Worm (Caenorhabditis elegans) whole organism, L1 larva: ENCODE results near the gene F43G6.8.

Experiments used
- C16A3.4 ChIP-seq: fragments of 150-350 bp; optimal IDR thresholded peaks from 2 replicates; lab custom pipeline; 2014; ENCODE audit warnings: missing biosample characterization, missing genetic modification characterization
- dpl-1 ChIP-seq, 3 experiments: fragments of 150-350 bp in 2 of 3; sonication (generic microtip) in 1 of 3; optimal IDR thresholded peaks; 2 replicates each; lab custom pipeline; 2014 to 2017; ENCODE audit warnings: missing biosample characterization in 3 of 3, missing genetic modification characterization in 3 of 3, missing genetic modification reagents in 3 of 3
- dsc-1 ChIP-seq: sonication (generic microtip); optimal IDR thresholded peaks from 2 replicates; lab custom pipeline; 2016; ENCODE audit warnings: mild to moderate bottlenecking, missing genetic modification characterization, missing compliant biosample characterization
- efl-1 ChIP-seq, 4 experiments: fragments of 150-350 bp; optimal IDR thresholded peaks in 3 of 4; peaks in 1 of 4; 1 replicate in 1 of 4; 2 replicates in 3 of 4; lab custom pipeline; 2014; ENCODE audit warnings: missing biosample characterization in 2 of 4, missing genetic modification characterization in 2 of 4, missing genetic modification reagents in 2 of 4
- efl-3 ChIP-seq: fragments of 200-800 bp; sonication (Bioruptor generic); optimal IDR thresholded peaks from 2 replicates; lab custom pipeline; 2018; ENCODE audit warnings: mild to moderate bottlenecking, missing genetic modification characterization, missing compliant biosample characterization
- egl-13 ChIP-seq: sonication (generic microtip); optimal IDR thresholded peaks from 2 replicates; lab custom pipeline; 2016; ENCODE audit warnings: missing genotype, missing genetic modification reagents, missing genetic modification characterization, missing compliant biosample characterization
- egl-27 ChIP-seq, 2 experiments: fragments of 150-350 bp in 1 of 2; sonication (generic microtip); optimal IDR thresholded peaks; 3 replicates each; lab custom pipeline; 2017 to 2018; ENCODE audit warnings: missing biosample characterization in 2 of 2, missing genetic modification characterization in 2 of 2, missing genetic modification reagents in 2 of 2
- elt-2 ChIP-seq: sonication (generic microtip); optimal IDR thresholded peaks from 2 replicates; lab custom pipeline; 2016; ENCODE audit warnings: missing genetic modification characterization, mild to moderate bottlenecking, inconsistent platforms, missing compliant biosample characterization, missing genetic modification reagents
- elt-3 ChIP-seq, 6 experiments: fragments of 150-350 bp in 1 of 6; sonication (generic microtip); optimal IDR thresholded peaks; 2 replicates each; lab custom pipeline; 2017 to 2018; ENCODE audit warnings: missing biosample characterization in 6 of 6, missing genetic modification characterization in 6 of 6, inconsistent platforms in 1 of 6
- fkh-4 ChIP-seq: sonication (generic microtip); optimal IDR thresholded peaks from 2 replicates; lab custom pipeline; 2016; ENCODE audit warnings: missing compliant biosample characterization, missing genetic modification characterization, borderline replicate concordance
- fkh-8 ChIP-seq: sonication (generic microtip); optimal IDR thresholded peaks from 2 replicates; lab custom pipeline; 2016; ENCODE audit warnings: mild to moderate bottlenecking, missing genetic modification characterization, missing compliant biosample characterization
- fos-1 ChIP-seq: fragments of 150-350 bp; optimal IDR thresholded peaks from 2 replicates; lab custom pipeline; 2014; ENCODE audit warnings: missing biosample characterization, missing genetic modification characterization
- grh-1 ChIP-seq: fragments of 200-800 bp; sonication (Bioruptor generic); IDR thresholded peaks from 2 replicates; pipeline ENCODE4 v1.3.6; 2022; ENCODE audit warnings: missing genetic modification reagents, missing genetic modification characterization, missing compliant biosample characterization
- hlh-17 ChIP-seq: fragments of 200-800 bp; sonication (Bioruptor generic); optimal IDR thresholded peaks from 2 replicates; lab custom pipeline; 2018; ENCODE audit warnings: missing genetic modification characterization, mild to moderate bottlenecking, missing compliant biosample characterization, moderate library complexity, borderline replicate concordance
- irx-1 ChIP-seq: sonication (generic microtip); optimal IDR thresholded peaks from 2 replicates; lab custom pipeline; 2016; ENCODE audit warnings: missing genetic modification characterization, missing compliant biosample characterization
- lin-13 ChIP-seq: fragments of 150-350 bp; optimal IDR thresholded peaks from 2 replicates; lab custom pipeline; 2014; ENCODE audit warnings: missing biosample characterization, missing genetic modification reagents, missing genetic modification characterization
- lin-14 ChIP-seq: fragments of 200-800 bp; sonication (Bioruptor generic); optimal IDR thresholded peaks from 2 replicates; lab custom pipeline; 2018; ENCODE audit warnings: mild to moderate bottlenecking, missing genetic modification characterization, moderate library complexity, missing compliant biosample characterization
- lin-15B ChIP-seq: fragments of 150-350 bp; sonication (generic microtip); optimal IDR thresholded peaks from 3 replicates; lab custom pipeline; 2014; ENCODE audit warnings: missing biosample characterization, missing genetic modification characterization
- lin-35 ChIP-seq, 2 experiments: fragments of 150-350 bp; optimal IDR thresholded peaks; 2 replicates each; lab custom pipeline; 2014; ENCODE audit warnings: missing biosample characterization in 2 of 2, missing genetic modification characterization in 2 of 2, missing genetic modification reagents in 2 of 2
- lin-39 ChIP-seq: fragments of 150-350 bp; optimal IDR thresholded peaks from 2 replicates; lab custom pipeline; 2014; ENCODE audit warnings: missing biosample characterization, missing genetic modification reagents, missing genetic modification characterization
- lir-3 ChIP-seq: sonication (generic microtip); optimal IDR thresholded peaks from 2 replicates; lab custom pipeline; 2016; ENCODE audit warnings: mild to moderate bottlenecking, missing genetic modification characterization, moderate library complexity, missing compliant biosample characterization; ENCODE audit not compliant: poor library complexity
- lsy-2 ChIP-seq, 2 experiments: fragments of 150-350 bp; optimal IDR thresholded peaks; 2 replicates each; lab custom pipeline; 2014; ENCODE audit warnings: missing biosample characterization in 2 of 2, missing genetic modification characterization in 2 of 2
- mab-9 ChIP-seq: fragments of 200-800 bp; sonication (Bioruptor generic); IDR thresholded peaks from 2 replicates; pipeline ENCODE4 v1.3.6; 2022; ENCODE audit warnings: missing genetic modification reagents, missing genetic modification characterization, missing compliant biosample characterization
- mdl-1 ChIP-seq, 2 experiments: fragments of 150-350 bp; optimal IDR thresholded peaks; 2 replicates each; lab custom pipeline; 2014 to 2017; ENCODE audit warnings: missing biosample characterization in 2 of 2, missing genetic modification characterization in 2 of 2, inconsistent platforms in 1 of 2
- mef-2 ChIP-seq: fragments of 150-350 bp; optimal IDR thresholded peaks from 2 replicates; lab custom pipeline; 2014; ENCODE audit warnings: missing biosample characterization, missing genetic modification characterization
- nhr-19 ChIP-seq: fragments of 200-800 bp; sonication (Bioruptor generic); conservative IDR thresholded peaks from 2 replicates; pipeline ENCODE4 v1.3.6; 2022; ENCODE audit warnings: missing genetic modification characterization, missing compliant biosample characterization
- nhr-28 ChIP-seq: fragments of 150-350 bp; optimal IDR thresholded peaks from 2 replicates; lab custom pipeline; 2014; ENCODE audit warnings: missing biosample characterization, missing genetic modification characterization
- nhr-47 ChIP-seq: sonication (generic microtip); optimal IDR thresholded peaks from 2 replicates; lab custom pipeline; 2016; ENCODE audit warnings: mild to moderate bottlenecking, missing genetic modification characterization, moderate library complexity, missing compliant biosample characterization
- nhr-76 ChIP-seq: sonication (generic microtip); optimal IDR thresholded peaks from 2 replicates; lab custom pipeline; 2017; ENCODE audit warnings: missing biosample characterization, missing genetic modification characterization
- nhr-84 ChIP-seq: sonication (generic microtip); optimal IDR thresholded peaks from 2 replicates; lab custom pipeline; 2017; ENCODE audit warnings: missing biosample characterization, missing genetic modification characterization
- nhr-85 ChIP-seq: sonication (generic microtip); peaks from one replicate; lab custom pipeline; 2016; ENCODE audit warnings: missing genetic modification characterization, inconsistent platforms, missing compliant biosample characterization
- nhr-90 ChIP-seq: sonication (generic microtip); optimal IDR thresholded peaks from 2 replicates; lab custom pipeline; 2016; ENCODE audit warnings: mild to moderate bottlenecking, missing genetic modification characterization, missing compliant biosample characterization; ENCODE audit not compliant: poor library complexity
- pag-3 ChIP-seq: sonication (generic microtip); optimal IDR thresholded peaks from 2 replicates; lab custom pipeline; 2017; ENCODE audit warnings: missing genetic modification characterization, mild to moderate bottlenecking, missing compliant biosample characterization, antibody characterized with exemption, borderline replicate concordance; ENCODE audit not compliant: insufficient read depth
- pqm-1 ChIP-seq: sonication (generic microtip); optimal IDR thresholded peaks from 3 replicates; lab custom pipeline; 2017; ENCODE audit warnings: missing biosample characterization, missing genetic modification characterization
- rnt-1 ChIP-seq: sonication (generic microtip); optimal IDR thresholded peaks from 2 replicates; lab custom pipeline; 2016; ENCODE audit warnings: mild to moderate bottlenecking, missing genetic modification characterization, moderate library complexity, missing compliant biosample characterization
- snpc-4 ChIP-seq: fragments of 150-350 bp; optimal IDR thresholded peaks from 2 replicates; lab custom pipeline; 2014; ENCODE audit warnings: missing biosample characterization, missing genetic modification characterization
- sup-37 ChIP-seq: fragments of 200-800 bp; sonication (Bioruptor generic); optimal IDR thresholded peaks from 2 replicates; lab custom pipeline; 2018; ENCODE audit warnings: mild to moderate bottlenecking, missing genetic modification characterization, missing compliant biosample characterization
- unc-130 ChIP-seq: fragments of 150-350 bp; optimal IDR thresholded peaks from 2 replicates; lab custom pipeline; 2017; ENCODE audit warnings: missing biosample characterization, missing genetic modification characterization, inconsistent platforms
- unc-62 ChIP-seq: fragments of 150-350 bp; optimal IDR thresholded peaks from 2 replicates; lab custom pipeline; 2014; ENCODE audit warnings: missing biosample characterization, missing genetic modification reagents, missing genetic modification characterization
- zag-1 ChIP-seq: fragments of 150-350 bp; optimal IDR thresholded peaks from 2 replicates; lab custom pipeline; 2014; ENCODE audit warnings: missing biosample characterization, missing genetic modification characterization
- ztf-11 ChIP-seq, 2 experiments: sonication (generic microtip); optimal IDR thresholded peaks; 2 replicates each; lab custom pipeline; 2016 to 2017; ENCODE audit warnings: missing genetic modification characterization in 2 of 2, missing biosample characterization in 1 of 2, missing compliant biosample characterization in 1 of 2

Gene F43G6.8

ce11 chrII:11797194-11797593 is 16.7 kb downstream of the F43G6.8 start:
- TF ChIP-seq elt-2 (tag; lab: Kevin White, UChicago) (peak; percentile 78), fkh-4 (tag; lab: Kevin White, UChicago) (no peak)

DNA sequence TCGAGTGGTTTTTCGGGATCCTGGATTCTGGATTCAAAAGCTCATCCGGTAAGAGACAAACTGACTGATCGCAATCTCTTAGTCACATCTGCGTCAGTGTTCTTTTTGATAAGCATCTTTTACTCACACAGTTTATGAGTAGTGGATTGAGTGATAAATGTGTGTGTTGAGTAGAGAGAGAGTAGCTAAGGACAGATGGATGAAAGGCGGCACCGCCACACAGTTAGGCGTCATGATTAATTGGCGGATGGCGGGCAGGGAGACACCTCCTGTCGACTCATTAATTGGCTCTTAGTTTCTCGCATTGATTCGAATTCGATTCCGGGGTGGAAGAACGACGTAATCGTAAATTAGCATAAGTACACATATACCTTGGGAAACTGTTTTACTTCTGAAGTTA is 19.5 kb downstream of the F43G6.8 start:
- TF ChIP-seq lin-39 (tag; lab: Kevin White, UChicago) (peak; percentile 3), mef-2 (tag; lab: Kevin White, UChicago) (no peak), nhr-85 (tag; lab: Kevin White, UChicago) (peak; percentile 75)

- TF ChIP-seq unc-62 (GFP tag; lab: Kevin White, UChicago) (no peak), grh-1 (GFP tag; lab: Robert Waterston, UW) (no peak), fos-1 (no peak), ztf-11 (tag; optimal IDR thresholded peaks at IDR 0.05; lab: Kevin White, UChicago) (no peak), snpc-4 (tag; lab: Kevin White, UChicago) (no peak), zag-1 (tag; lab: Kevin White, UChicago) (no peak), fkh-4 (tag; lab: Kevin White, UChicago) (no peak), sup-37 (GFP tag; lab: Kevin White, UChicago) (no peak), irx-1 (tag; lab: Kevin White, UChicago) (no peak), fkh-8 (tag; lab: Kevin White, UChicago) (no peak), lin-13 (GFP tag; lab: Kevin White, UChicago) (no peak), dsc-1 (tag; lab: Kevin White, UChicago) (no peak)
Observed at ce11 chrII:11790458-11790857, 23.4 kb downstream of the F43G6.8 start, which contains the start of gene F43G6.4. TSS of gene F43G6.4 (plus strand) at chrII:11790758.

ce11 chrII:11788025-11788424 is 25.9 kb downstream of the F43G6.8 start:
- TF ChIP-seq pqm-1 (tag; lab: Kevin White, UChicago) (no peak), efl-1 (optimal IDR thresholded peaks at IDR 0.05; lab: Kevin White, UChicago) (no peak), efl-1 (GFP tag; optimal IDR thresholded peaks at IDR 0.05 in 1 of 2; lab: Kevin White, UChicago) (peak in 1 of 2 experiments; percentile 64), C16A3.4 (tag; lab: Kevin White, UChicago) (no peak), grh-1 (GFP tag; lab: Robert Waterston, UW) (no peak), irx-1 (tag; lab: Kevin White, UChicago) (no peak), unc-130 (tag; lab: Kevin White, UChicago) (no peak)
- TF ChIP-seq, all 84 proteins: peak for 1

DNA sequence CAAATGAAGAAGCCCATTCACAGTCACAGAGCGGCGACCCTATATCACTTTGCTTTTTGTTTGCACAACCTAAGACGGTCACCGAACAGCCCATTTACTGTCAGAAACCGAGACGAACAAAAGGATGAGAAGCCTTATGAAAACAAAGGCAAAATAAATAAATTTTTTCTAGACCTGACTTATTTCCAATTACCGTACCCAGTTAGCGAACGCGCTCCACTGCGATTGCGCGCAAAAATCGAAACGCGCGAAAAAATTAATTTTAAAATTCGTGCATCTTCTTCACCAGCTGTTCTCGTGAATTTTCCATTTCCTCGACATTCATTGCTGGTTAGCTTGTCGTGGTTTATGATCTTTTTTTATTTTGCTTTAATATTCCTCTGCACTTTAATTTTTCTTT is 31.4 kb downstream of the F43G6.8 start, which contains the start of gene F43G6.16:
Gene F43G6.16 (minus strand): TSS at position 141 of the 400 bp plus-strand sequence.
- no peak for TF ChIP-seq nhr-19 (GFP tag; lab: Robert Waterston, UW)
- TF ChIP-seq nhr-84: no peak
- TF ChIP-seq lin-14 (GFP tag; lab: Kevin White, UChicago): no peak
- no peak for TF ChIP-seq zag-1 (tag; lab: Kevin White, UChicago)
- no peak for TF ChIP-seq lin-13 (GFP tag; lab: Kevin White, UChicago)
- no peak for TF ChIP-seq lir-3 (tag; lab: Kevin White, UChicago)
- TF ChIP-seq nhr-28 (tag; lab: Kevin White, UChicago): no peak
- no peak for TF ChIP-seq nhr-90 (tag; lab: Kevin White, UChicago)
- peak; percentile 41 to 97 for TF ChIP-seq lsy-2 (tag; optimal IDR thresholded peaks at IDR 0.05; lab: Kevin White, UChicago)
- peak; percentile 41 to 43 for TF ChIP-seq efl-1 (optimal IDR thresholded peaks at IDR 0.05; lab: Kevin White, UChicago)
- peak; percentile 58 to 94 for TF ChIP-seq efl-1 (GFP tag; optimal IDR thresholded peaks at IDR 0.05 in 1 of 2; lab: Kevin White, UChicago)
- no peak for TF ChIP-seq egl-13 (tag; lab: Kevin White, UChicago)
- peak; percentile 7 to 78 for TF ChIP-seq lin-35 (GFP tag; optimal IDR thresholded peaks at IDR 0.05; lab: Kevin White, UChicago)
- TF ChIP-seq mdl-1 (tag; optimal IDR thresholded peaks at IDR 0.05; lab: Kevin White, UChicago): no peak
- no peak for TF ChIP-seq nhr-76 (tag; lab: Kevin White, UChicago)
- no peak for TF ChIP-seq rnt-1
- TF ChIP-seq egl-27 (tag; optimal IDR thresholded peaks at IDR 0.05; lab: Kevin White, UChicago): no peak
- no peak for TF ChIP-seq dsc-1 (tag; lab: Kevin White, UChicago)
- no peak for TF ChIP-seq nhr-47 (tag; lab: Kevin White, UChicago)
- no peak for TF ChIP-seq pag-3 (tag; lab: Kevin White, UChicago)
- no peak for TF ChIP-seq mab-9 (GFP tag; lab: Robert Waterston, UW)
- no peak for TF ChIP-seq pqm-1 (tag; lab: Kevin White, UChicago)
- no peak for TF ChIP-seq elt-3 (tag; optimal IDR thresholded peaks at IDR 0.05; lab: Kevin White, UChicago)
- TF ChIP-seq dpl-1 (GFP tag; optimal IDR thresholded peaks at IDR 0.05; lab: Kevin White, UChicago): peak; percentile 30 to 72 (median 59)
- no peak for TF ChIP-seq hlh-17 (GFP tag; lab: Kevin White, UChicago)
- TF ChIP-seq sup-37 (GFP tag; lab: Kevin White, UChicago): no peak
- TF ChIP-seq ztf-11 (tag; optimal IDR thresholded peaks at IDR 0.05; lab: Kevin White, UChicago): no peak
- no peak for TF ChIP-seq efl-3
- TF ChIP-seq lin-15B (tag; lab: Kevin White, UChicago): no peak
